Worm (Caenorhabditis elegans) whole organism, mixed stage, embryonic: ENCODE results near the gene K01D12.10.
A peak's percentile ranks its signal among the peaks of the same experiment; 100 is the strongest.

ENCODE experiments used
- M03D4.4 ChIP-seq: sonication (generic microtip); optimal IDR thresholded peaks from 2 replicates; lab custom pipeline; 2017; ENCODE audit warnings: mild to moderate bottlenecking, missing genetic modification characterization, missing compliant biosample characterization
- bed-3 ChIP-seq: fragments of 200-800 bp; sonication (Bioruptor generic); optimal IDR thresholded peaks from 3 replicates; lab custom pipeline; 2018; ENCODE audit warnings: mild to moderate bottlenecking, missing genetic modification characterization, moderate library complexity, missing compliant biosample characterization
- blmp-1 ChIP-seq: fragments of 150-350 bp; optimal IDR thresholded peaks from 2 replicates; lab custom pipeline; 2014; ENCODE audit warnings: missing biosample characterization, missing genetic modification characterization
- ceh-39 ChIP-seq: fragments of 150-350 bp; optimal IDR thresholded peaks from 2 replicates; lab custom pipeline; 2014; ENCODE audit warnings: missing biosample characterization, missing genetic modification characterization
- ceh-43 ChIP-seq: fragments of 200-800 bp; sonication (Bioruptor generic); optimal IDR thresholded peaks from 2 replicates; lab custom pipeline; 2018; ENCODE audit warnings: mild to moderate bottlenecking, missing genetic modification characterization, moderate library complexity, missing compliant biosample characterization
- ceh-83 ChIP-seq: fragments of 200-800 bp; sonication (Bioruptor generic); optimal IDR thresholded peaks from 2 replicates; lab custom pipeline; 2018; ENCODE audit warnings: mild to moderate bottlenecking, missing genetic modification characterization, missing compliant biosample characterization
- ces-1 ChIP-seq: fragments of 150-350 bp; optimal IDR thresholded peaks from 2 replicates; lab custom pipeline; 2014; ENCODE audit warnings: missing biosample characterization, missing genetic modification reagents, missing genetic modification characterization
- cnd-1 ChIP-seq: fragments of 200-800 bp; sonication (Bioruptor generic); optimal IDR thresholded peaks from 2 replicates; lab custom pipeline; 2018; ENCODE audit warnings: mild to moderate bottlenecking, missing genetic modification characterization, missing compliant biosample characterization
- drap-1 ChIP-seq: fragments of 200-800 bp; sonication (Bioruptor generic); optimal IDR thresholded peaks from 3 replicates; lab custom pipeline; 2018; ENCODE audit warnings: mild to moderate bottlenecking, missing genetic modification characterization, missing compliant biosample characterization
- elt-1 ChIP-seq: sonication (generic microtip); optimal IDR thresholded peaks from 2 replicates; lab custom pipeline; 2017; ENCODE audit warnings: missing genetic modification characterization, mild to moderate bottlenecking, missing compliant biosample characterization, antibody characterized with exemption, moderate library complexity, borderline replicate concordance; ENCODE audit not compliant: insufficient read depth
- elt-3 ChIP-seq: fragments of 150-350 bp; optimal IDR thresholded peaks from 2 replicates; lab custom pipeline; 2014; ENCODE audit warnings: missing biosample characterization, missing genetic modification characterization
- flh-1 ChIP-seq: fragments of 200-800 bp; sonication (Bioruptor generic); optimal IDR thresholded peaks from 2 replicates; lab custom pipeline; 2018; ENCODE audit warnings: mild to moderate bottlenecking, missing genetic modification characterization, moderate library complexity, missing compliant biosample characterization
- hlh-1 ChIP-seq: fragments of 150-350 bp; optimal IDR thresholded peaks from 2 replicates; lab custom pipeline; 2014; ENCODE audit warnings: missing biosample characterization, missing genetic modification reagents, missing genetic modification characterization
- lin-13 ChIP-seq: fragments of 150-350 bp; optimal IDR thresholded peaks from 2 replicates; lab custom pipeline; 2014; ENCODE audit warnings: missing biosample characterization, missing genetic modification characterization
- lsy-2 ChIP-seq: fragments of 150-350 bp; optimal IDR thresholded peaks from 2 replicates; lab custom pipeline; 2014; ENCODE audit warnings: missing biosample characterization, missing genetic modification characterization
- mep-1 ChIP-seq: fragments of 150-350 bp; optimal IDR thresholded peaks from 2 replicates; lab custom pipeline; 2017; ENCODE audit warnings: missing biosample characterization, missing genetic modification reagents, missing genetic modification characterization, inconsistent platforms
- mls-2 ChIP-seq: sonication (generic microtip); optimal IDR thresholded peaks from 2 replicates; lab custom pipeline; 2016; ENCODE audit warnings: mild to moderate bottlenecking, missing genetic modification characterization, moderate library complexity, missing compliant biosample characterization
- nhr-12 ChIP-seq: fragments of 150-350 bp; optimal IDR thresholded peaks from 2 replicates; lab custom pipeline; 2014; ENCODE audit warnings: missing biosample characterization, missing genetic modification characterization
- nhr-28 ChIP-seq: fragments of 150-350 bp; optimal IDR thresholded peaks from 2 replicates; lab custom pipeline; 2014; ENCODE audit warnings: missing biosample characterization, missing genetic modification characterization
- nhr-76 ChIP-seq: sonication (generic microtip); optimal IDR thresholded peaks from 2 replicates; lab custom pipeline; 2017; ENCODE audit warnings: missing biosample characterization, missing genetic modification characterization
- pha-4 ChIP-seq: fragments of 150-350 bp; optimal IDR thresholded peaks from 2 replicates; lab custom pipeline; 2018; ENCODE audit warnings: missing biosample characterization, missing genetic modification reagents, missing genetic modification characterization
- sem-2 ChIP-seq: fragments of 200-800 bp; sonication (Bioruptor generic); optimal IDR thresholded peaks from 2 replicates; lab custom pipeline; 2018; ENCODE audit warnings: mild to moderate bottlenecking, missing genetic modification characterization, missing compliant biosample characterization
- snpc-4 ChIP-seq: fragments of 150-350 bp; optimal IDR thresholded peaks from 2 replicates; lab custom pipeline; 2014; ENCODE audit warnings: missing biosample characterization, missing genetic modification characterization
- sptf-1 ChIP-seq: sonication (generic microtip); optimal IDR thresholded peaks from 2 replicates; lab custom pipeline; 2017; ENCODE audit warnings: mild to moderate bottlenecking, missing genetic modification characterization, moderate library complexity, missing compliant biosample characterization
- tbx-8 ChIP-seq: fragments of 200-800 bp; sonication (Bioruptor generic); optimal IDR thresholded peaks from 2 replicates; lab custom pipeline; 2018; ENCODE audit warnings: mild to moderate bottlenecking, missing genetic modification characterization, moderate library complexity, missing compliant biosample characterization
- unc-62 ChIP-seq: fragments of 150-350 bp; optimal IDR thresholded peaks from 2 replicates; lab custom pipeline; 2014; ENCODE audit warnings: missing biosample characterization, missing genetic modification reagents, missing genetic modification characterization
- ztf-11 ChIP-seq: fragments of 150-350 bp; optimal IDR thresholded peaks from 2 replicates; lab custom pipeline; 2014; ENCODE audit warnings: missing biosample characterization, missing genetic modification characterization

The K01D12.10 gene

DNA sequence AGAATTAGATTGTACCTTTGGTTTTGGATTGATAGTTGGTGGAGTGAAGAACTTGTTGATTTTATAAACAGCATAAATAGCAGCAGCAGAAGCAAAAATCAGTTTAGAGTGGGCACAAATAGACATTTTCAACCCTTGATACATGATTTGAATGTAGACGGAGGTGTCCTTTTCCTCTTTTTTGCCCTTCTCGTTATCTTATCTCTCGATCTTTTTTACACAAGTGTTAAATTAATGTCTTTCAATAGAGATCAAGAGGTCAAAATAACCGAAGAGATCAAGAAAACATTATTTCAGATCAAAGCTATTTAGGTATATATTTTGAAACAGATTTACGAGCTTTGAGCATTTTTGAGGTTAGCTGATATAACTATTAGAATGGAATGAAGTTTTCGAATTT, 5.9 kb downstream of the K01D12.10 start, which contains the start of gene cdr-7:
Gene cdr-7, minus strand, starts transcription at position 205 of the 400 bp plus-strand sequence.
- TF ChIP-seq elt-1 (tag; lab: Kevin White, UChicago) (peak; percentile 12), lin-13 (tag; lab: Kevin White, UChicago) (no peak)

DNA sequence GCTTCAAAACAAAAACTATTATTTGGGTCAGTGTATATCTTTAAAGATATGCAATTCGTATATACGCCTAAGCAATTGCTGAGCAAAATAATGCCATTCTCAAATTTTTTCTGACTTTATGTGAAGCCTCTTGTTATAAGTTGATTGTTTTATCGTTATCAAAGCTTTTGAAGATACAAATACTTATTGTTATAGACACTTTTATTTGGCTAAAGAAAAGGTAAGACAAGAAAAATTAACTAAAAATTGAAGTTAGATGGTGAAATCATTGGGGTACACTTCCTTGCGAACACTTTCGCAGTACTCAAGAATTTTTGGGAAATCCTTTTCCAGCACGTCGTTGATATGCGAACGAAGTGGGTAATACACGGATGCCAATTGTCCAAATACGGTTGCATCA, 6.3 kb downstream of the K01D12.10 start:
- TF ChIP-seq elt-3 (tag; lab: Kevin White, UChicago) (no peak), ztf-11 (tag; lab: Kevin White, UChicago) (no peak), M03D4.4 (no peak)

DNA sequence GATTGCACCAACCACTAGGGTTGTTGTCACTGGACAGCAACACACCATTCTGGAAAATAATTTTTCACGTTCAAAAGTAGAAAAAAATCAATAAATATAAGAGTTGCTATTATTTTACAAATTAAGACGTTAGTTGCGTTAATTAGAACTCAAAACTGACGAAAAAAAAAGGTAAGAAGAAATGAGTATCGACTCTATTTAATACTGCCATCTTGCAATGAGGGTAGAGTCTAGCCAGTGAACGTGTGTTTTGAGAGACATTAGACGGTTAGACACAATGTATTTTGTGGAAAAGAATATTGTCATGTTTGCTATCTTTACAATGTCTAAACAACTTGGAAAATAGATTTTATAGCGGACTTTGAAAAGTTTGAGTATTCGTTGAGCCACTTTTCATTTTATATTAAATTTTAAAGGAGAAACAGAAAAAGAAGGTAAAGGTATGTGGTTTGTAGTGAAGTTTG, 7.7 kb downstream of the K01D12.10 start, which contains the start of gene cdr-6:
Gene cdr-6, minus strand, starts transcription at position 51 of the 464 bp plus-strand sequence.
- TF ChIP-seq ces-1 (GFP tag; lab: Kevin White, UChicago) (peak; percentile 22), ceh-43 (no peak), hlh-1 (tag; lab: Kevin White, UChicago) (no peak), bed-3 (GFP tag; lab: Kevin White, UChicago) (no peak), mls-2 (tag; lab: Kevin White, UChicago) (no peak)

DNA sequence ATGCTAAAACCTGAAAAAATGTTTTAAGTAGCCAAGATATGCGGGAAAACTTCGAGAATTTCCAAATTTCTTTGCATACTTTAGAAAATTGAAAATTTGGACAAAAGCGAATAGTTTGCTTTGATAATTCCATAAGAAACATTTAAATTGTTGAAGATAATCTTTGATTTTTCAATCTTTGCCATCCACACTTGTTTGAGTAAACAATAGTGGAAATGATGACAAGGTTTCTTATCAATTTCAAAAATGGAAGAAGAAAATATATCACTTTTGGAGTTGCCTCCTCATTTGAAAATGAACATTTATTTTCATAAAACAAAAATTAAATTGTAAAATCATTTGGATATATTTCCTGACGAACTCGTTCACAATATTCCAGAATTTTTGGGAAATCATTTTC, 8.3 kb downstream of the K01D12.10 start:
- TF ChIP-seq elt-3 (tag; lab: Kevin White, UChicago): no peak
- TF ChIP-seq ceh-39 (tag; lab: Kevin White, UChicago): no peak
- no peak for TF ChIP-seq mls-2 (tag; lab: Kevin White, UChicago)
- TF ChIP-seq lin-13 (tag; lab: Kevin White, UChicago): no peak
- no peak for TF ChIP-seq lsy-2 (tag; lab: Kevin White, UChicago)
- TF ChIP-seq mep-1 (tag; lab: Kevin White, UChicago): no peak
- TF ChIP-seq tbx-8: no peak
- no peak for TF ChIP-seq pha-4
- TF ChIP-seq ceh-43: no peak
- no peak for TF ChIP-seq M03D4.4
- no peak for TF ChIP-seq sptf-1
- no peak for TF ChIP-seq ceh-83 (GFP tag; lab: Kevin White, UChicago)
- no peak for TF ChIP-seq blmp-1 (tag; lab: Kevin White, UChicago)
- TF ChIP-seq unc-62 (GFP tag; lab: Kevin White, UChicago): no peak
- no peak for TF ChIP-seq nhr-12 (tag; lab: Kevin White, UChicago)
- TF ChIP-seq nhr-76 (tag; lab: Kevin White, UChicago): no peak
- no peak for TF ChIP-seq snpc-4
- TF ChIP-seq ces-1 (GFP tag; lab: Kevin White, UChicago): no peak
- TF ChIP-seq, all 35 proteins: peak for 0

DNA sequence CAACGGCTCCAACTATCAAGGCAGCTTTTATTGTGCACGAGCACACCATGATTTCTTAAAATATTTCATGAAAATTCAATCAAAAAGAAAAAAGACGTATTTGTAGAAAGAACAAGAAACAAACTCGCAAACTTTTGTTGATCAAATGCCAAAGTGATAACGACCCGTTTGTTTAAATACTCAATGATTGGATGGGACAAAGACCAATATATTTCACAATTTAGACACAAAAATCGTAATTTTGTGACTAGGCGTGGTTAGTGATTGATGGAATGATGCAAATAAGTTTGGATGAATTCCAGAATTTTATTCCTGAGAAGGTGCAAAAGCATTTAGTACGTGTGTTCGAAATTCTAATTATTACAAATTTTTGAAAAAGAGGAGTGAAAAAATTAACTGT, 9.6 kb downstream of the K01D12.10 start, which contains the start of gene cdr-2:
Gene cdr-2, minus strand, starts transcription at position 54 of the 400 bp plus-strand sequence.
- TF ChIP-seq tbx-8 (no peak), cnd-1 (tag; lab: Kevin White, UChicago) (no peak), flh-1 (GFP tag; lab: Kevin White, UChicago) (no peak)

DNA sequence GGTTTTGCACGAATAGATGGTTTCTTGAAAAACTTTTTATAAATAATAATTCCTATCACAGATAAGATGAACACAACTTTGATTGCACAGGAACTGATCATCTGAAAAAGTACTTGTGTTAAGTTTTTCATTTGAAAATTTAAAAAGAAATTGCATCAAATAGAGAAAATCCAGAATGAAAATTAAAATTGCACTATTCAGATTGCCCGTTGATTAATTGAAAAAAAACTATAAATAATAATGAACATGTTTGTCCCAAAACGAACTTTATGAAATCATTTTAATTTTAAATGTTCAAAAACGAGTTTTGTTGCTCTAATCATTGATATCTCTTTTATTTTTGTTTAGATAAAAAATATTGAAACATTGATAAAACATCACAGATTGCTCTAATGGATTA, 11.2 kb downstream of the K01D12.10 start, which contains the start of gene cdr-3:
Gene cdr-3, minus strand, starts transcription at position 101 of the 400 bp plus-strand sequence.
- TF ChIP-seq ces-1 (GFP tag; lab: Kevin White, UChicago): no peak
- TF ChIP-seq mep-1 (tag; lab: Kevin White, UChicago): no peak
- TF ChIP-seq elt-1 (tag; lab: Kevin White, UChicago): no peak
- no peak for TF ChIP-seq mls-2 (tag; lab: Kevin White, UChicago)
- no peak for TF ChIP-seq elt-3 (tag; lab: Kevin White, UChicago)
- no peak for TF ChIP-seq snpc-4
- no peak for TF ChIP-seq nhr-28 (tag; lab: Kevin White, UChicago)
- no peak for TF ChIP-seq sem-2 (GFP tag; lab: Kevin White, UChicago)
- no peak for TF ChIP-seq pha-4
- no peak for TF ChIP-seq unc-62 (GFP tag; lab: Kevin White, UChicago)
- no peak for TF ChIP-seq sptf-1
- no peak for TF ChIP-seq drap-1 (GFP tag; lab: Kevin White, UChicago)
- no peak for TF ChIP-seq nhr-12 (tag; lab: Kevin White, UChicago)
